Worm (Caenorhabditis elegans) whole organism, L1 larva: ENCODE results near the gene F13H8.3.

Experiments used
- egl-27 ChIP-seq, 2 experiments: fragments of 150-350 bp in 1 of 2; sonication (generic microtip); optimal IDR thresholded peaks; 3 replicates each; lab custom pipeline; 2017 to 2018; ENCODE audit warnings: missing biosample characterization in 2 of 2, missing genetic modification characterization in 2 of 2, missing genetic modification reagents in 2 of 2
- fos-1 ChIP-seq: fragments of 150-350 bp; optimal IDR thresholded peaks from 2 replicates; lab custom pipeline; 2014; ENCODE audit warnings: missing biosample characterization, missing genetic modification characterization
- lin-14 ChIP-seq: fragments of 200-800 bp; sonication (Bioruptor generic); optimal IDR thresholded peaks from 2 replicates; lab custom pipeline; 2018; ENCODE audit warnings: mild to moderate bottlenecking, missing genetic modification characterization, moderate library complexity, missing compliant biosample characterization
- mab-9 ChIP-seq: fragments of 200-800 bp; sonication (Bioruptor generic); IDR thresholded peaks from 2 replicates; pipeline ENCODE4 v1.3.6; 2022; ENCODE audit warnings: missing genetic modification reagents, missing genetic modification characterization, missing compliant biosample characterization
- mdl-1 ChIP-seq, 2 experiments: fragments of 150-350 bp; optimal IDR thresholded peaks; 2 replicates each; lab custom pipeline; 2014 to 2017; ENCODE audit warnings: missing biosample characterization in 2 of 2, missing genetic modification characterization in 2 of 2, inconsistent platforms in 1 of 2
- mep-1 ChIP-seq: fragments of 150-350 bp; optimal IDR thresholded peaks from 2 replicates; lab custom pipeline; 2014; ENCODE audit warnings: missing biosample characterization, missing genetic modification characterization
- zag-1 ChIP-seq: fragments of 150-350 bp; optimal IDR thresholded peaks from 2 replicates; lab custom pipeline; 2014; ENCODE audit warnings: missing biosample characterization, missing genetic modification characterization

ce11 chrII:6311459-6311858 is 47.7 kb downstream of the F13H8.3 start:
- TF ChIP-seq fos-1 (tag; lab: Kevin White, UChicago) = no peak
- no peak for TF ChIP-seq zag-1 (tag; lab: Kevin White, UChicago)
- no peak for TF ChIP-seq mep-1 (tag; lab: Kevin White, UChicago)
- no peak for TF ChIP-seq mdl-1 (tag; optimal IDR thresholded peaks at IDR 0.05; lab: Kevin White, UChicago)
- peak; percentile 7 for TF ChIP-seq lin-14 (GFP tag; lab: Kevin White, UChicago)
- no peak for TF ChIP-seq egl-27 (tag; optimal IDR thresholded peaks at IDR 0.05; lab: Kevin White, UChicago)
- TF ChIP-seq mab-9 (GFP tag; lab: Robert Waterston, UW) = no peak
